Worm (Caenorhabditis elegans): ENCODE measurements around the gene rgl-1.

DNA sequence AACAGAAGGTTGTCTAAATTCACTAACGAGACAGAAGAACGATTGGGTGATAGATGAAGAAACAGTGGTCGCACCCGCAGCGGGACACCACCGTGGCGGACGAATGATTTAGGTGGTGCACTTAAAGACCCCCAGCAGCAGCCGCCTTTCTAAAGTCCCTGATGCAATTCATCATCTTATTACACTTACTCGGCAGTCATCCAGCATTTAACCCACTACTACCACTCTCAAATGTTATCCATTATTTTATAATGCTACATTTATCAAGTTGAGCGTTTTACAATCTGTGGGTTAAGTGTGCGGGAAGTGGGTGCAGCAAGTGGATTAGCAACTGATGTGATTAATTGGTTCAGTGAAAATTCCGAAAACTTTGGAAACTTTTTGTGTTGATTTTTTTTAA is 30.0 kb downstream of the rgl-1 start:
- TF ChIP-seq fkh-10 (GFP tag; optimal IDR thresholded peaks at IDR 0.05) (no peak), ref-2 (tag; optimal IDR thresholded peaks at IDR 0.05) (no peak)
